Worm (Caenorhabditis elegans) whole organism, early embryonic: ENCODE measurements around the gene C05C10.3.

Experiments used
- B0310.2 ChIP-seq: sonication (generic microtip); optimal IDR thresholded peaks from 2 replicates; lab custom pipeline; 2016; ENCODE audit warnings: mild to moderate bottlenecking, missing genetic modification characterization, missing compliant biosample characterization
- F13C5.2 ChIP-seq: sonication (generic microtip); optimal IDR thresholded peaks from 2 replicates; lab custom pipeline; 2017; ENCODE audit warnings: mild to moderate bottlenecking, missing genetic modification characterization, inconsistent platforms, missing compliant biosample characterization
- aly-1 ChIP-seq: sonication (generic microtip); optimal IDR thresholded peaks from 2 replicates; lab custom pipeline; 2016; ENCODE audit warnings: missing genetic modification characterization, missing compliant biosample characterization
- ama-1 ChIP-seq: fragments of 150-350 bp; optimal IDR thresholded peaks from 2 replicates; lab custom pipeline; 2014
- ceh-13 ChIP-seq: fragments of 200-800 bp; sonication (Bioruptor generic); optimal IDR thresholded peaks from 2 replicates; lab custom pipeline; 2018; ENCODE audit warnings: mild to moderate bottlenecking, missing genetic modification characterization, missing compliant biosample characterization
- ceh-36 ChIP-seq: sonication (generic microtip); optimal IDR thresholded peaks from 2 replicates; lab custom pipeline; 2016; ENCODE audit warnings: missing genetic modification characterization, inconsistent platforms, missing compliant biosample characterization
- ets-7 ChIP-seq: sonication (generic microtip); optimal IDR thresholded peaks from 2 replicates; lab custom pipeline; 2016; ENCODE audit warnings: missing genotype, missing genetic modification characterization, missing compliant biosample characterization
- flt-1 ChIP-seq: fragments of 200-800 bp; sonication (Bioruptor generic); IDR thresholded peaks from 2 replicates; pipeline ENCODE4 v1.3.6; 2022; ENCODE audit warnings: missing genetic modification characterization, missing compliant biosample characterization
- hmbx-1 ChIP-seq: sonication (generic microtip); optimal IDR thresholded peaks from 2 replicates; lab custom pipeline; 2016; ENCODE audit warnings: mild to moderate bottlenecking, missing genetic modification characterization, missing compliant biosample characterization
- hmg-4 ChIP-seq: fragments of 200-800 bp; sonication (Bioruptor generic); optimal IDR thresholded peaks from 2 replicates; lab custom pipeline; 2018; ENCODE audit warnings: mild to moderate bottlenecking, missing genetic modification characterization, missing compliant biosample characterization
- hnd-1 ChIP-seq: sonication (generic microtip); optimal IDR thresholded peaks from 2 replicates; lab custom pipeline; 2016; ENCODE audit warnings: missing genetic modification characterization, missing compliant biosample characterization
- pes-1 ChIP-seq: fragments of 200-800 bp; sonication (Bioruptor generic); IDR thresholded peaks from 2 replicates; pipeline ENCODE4 v1.3.6; 2022; ENCODE audit warnings: missing genetic modification reagents, missing genetic modification characterization, missing compliant biosample characterization
- scrt-1 ChIP-seq: fragments of 200-800 bp; sonication (Bioruptor generic); IDR thresholded peaks from 2 replicates; pipeline ENCODE4 v1.3.6; 2022; ENCODE audit warnings: missing genetic modification characterization, missing compliant biosample characterization
- sea-1 ChIP-seq: fragments of 200-800 bp; sonication (Bioruptor generic); conservative IDR thresholded peaks from 2 replicates; pipeline ENCODE4 v1.3.6; 2022; ENCODE audit warnings: missing genetic modification characterization, missing compliant biosample characterization
- tbx-11 ChIP-seq: fragments of 200-800 bp; sonication (Bioruptor generic); IDR thresholded peaks from 2 replicates; pipeline ENCODE4 v1.3.6; 2022; ENCODE audit warnings: missing genetic modification characterization, missing compliant biosample characterization
- tbx-37 ChIP-seq: fragments of 200-800 bp; sonication (Bioruptor generic); conservative IDR thresholded peaks from 2 replicates; pipeline ENCODE4 v1.3.6; 2022; ENCODE audit warnings: missing genetic modification reagents, missing genetic modification characterization, missing compliant biosample characterization
- tra-4 ChIP-seq: sonication (generic microtip); optimal IDR thresholded peaks from 2 replicates; lab custom pipeline; 2017; ENCODE audit warnings: missing genetic modification characterization, missing compliant biosample characterization

C05C10.3 gene

ce11 chrII:9920468-9920867, 16.2 kb downstream of the C05C10.3 start, which contains the start of gene pho-10:
pho-10 (minus strand) TSS chrII:9920568.
- TF ChIP-seq ceh-36 (tag; lab: Kevin White, UChicago) (no peak), tbx-11 (no peak), hmg-4 (GFP tag; lab: Kevin White, UChicago) (no peak)

- no peak for TF ChIP-seq hnd-1 (tag; lab: Kevin White, UChicago)
- no peak for TF ChIP-seq flt-1 (GFP tag; lab: Robert Waterston, UW)
- TF ChIP-seq tbx-11, result no peak
- no peak for TF ChIP-seq ceh-36 (tag; lab: Kevin White, UChicago)
- no peak for TF ChIP-seq sea-1 (GFP tag; lab: Robert Waterston, UW)
- no peak for TF ChIP-seq ets-7
- no peak for TF ChIP-seq pes-1
- TF ChIP-seq F13C5.2, result no peak
- TF ChIP-seq ceh-13 (GFP tag; lab: Kevin White, UChicago), result no peak
- no peak for TF ChIP-seq ama-1
Measured at ce11 chrII:9917904-9918303, 18.8 kb downstream of the C05C10.3 start, which contains the start of gene C05C10.8. C05C10.8 (minus strand) TSS chrII:9918004.

- TF ChIP-seq ets-7, result no peak
- no peak for TF ChIP-seq sea-1 (GFP tag; lab: Robert Waterston, UW)
- TF ChIP-seq ama-1, result no peak
- no peak for TF ChIP-seq tbx-37 (GFP tag; lab: Robert Waterston, UW)
- TF ChIP-seq ceh-13 (GFP tag; lab: Kevin White, UChicago), result no peak
- no peak for TF ChIP-seq hmbx-1 (tag; lab: Kevin White, UChicago)
- no peak for TF ChIP-seq tbx-11
- no peak for TF ChIP-seq flt-1 (GFP tag; lab: Robert Waterston, UW)
- no peak for TF ChIP-seq B0310.2 (tag; lab: Kevin White, UChicago)
- no peak for TF ChIP-seq ceh-36 (tag; lab: Kevin White, UChicago)
Measured at ce11 chrII:9916177-9916576, 20.5 kb downstream of the C05C10.3 start, which contains the start of gene F26C11.4. F26C11.4 (minus strand) TSS chrII:9916277.

- TF ChIP-seq hmbx-1 (tag; lab: Kevin White, UChicago), result no peak
- TF ChIP-seq hmg-4 (GFP tag; lab: Kevin White, UChicago), result no peak
- TF ChIP-seq hnd-1 (tag; lab: Kevin White, UChicago), result no peak
- no peak for TF ChIP-seq flt-1 (GFP tag; lab: Robert Waterston, UW)
- no peak for TF ChIP-seq ceh-13 (GFP tag; lab: Kevin White, UChicago)
- TF ChIP-seq scrt-1 (GFP tag; lab: Robert Waterston, UW), result no peak
Measured at ce11 chrII:9914999-9915398, 21.7 kb downstream of the C05C10.3 start, which contains the start of gene F26C11.3. F26C11.3 (minus strand) TSS chrII:9915099.

- TF ChIP-seq pes-1, result no peak
Measured at ce11 chrII:9904459-9904858, 32.2 kb downstream of the C05C10.3 start.

ce11 chrII:9900276-9900675, 36.4 kb downstream of the C05C10.3 start, which contains the start of gene unc-4:
unc-4 (minus strand) TSS chrII:9900376.
- TF ChIP-seq tbx-11, result no peak
- no peak for TF ChIP-seq pes-1
- no peak for TF ChIP-seq B0310.2 (tag; lab: Kevin White, UChicago)
- no peak for TF ChIP-seq ets-7
- no peak for TF ChIP-seq ceh-36 (tag; lab: Kevin White, UChicago)
- no peak for TF ChIP-seq flt-1 (GFP tag; lab: Robert Waterston, UW)
- no peak for TF ChIP-seq tbx-37 (GFP tag; lab: Robert Waterston, UW)
- no peak for TF ChIP-seq tra-4 (tag; lab: Kevin White, UChicago)
- TF ChIP-seq hmbx-1 (tag; lab: Kevin White, UChicago), result no peak
- no peak for TF ChIP-seq hnd-1 (tag; lab: Kevin White, UChicago)
- TF ChIP-seq scrt-1 (GFP tag; lab: Robert Waterston, UW), result no peak

- TF ChIP-seq hnd-1 (tag; lab: Kevin White, UChicago), result no peak
- TF ChIP-seq pes-1, result no peak
- TF ChIP-seq ceh-13 (GFP tag; lab: Kevin White, UChicago), result no peak
- TF ChIP-seq tbx-37 (GFP tag; lab: Robert Waterston, UW), result no peak
- no peak for TF ChIP-seq hmg-4 (GFP tag; lab: Kevin White, UChicago)
- TF ChIP-seq F13C5.2, result no peak
- no peak for TF ChIP-seq tbx-11
- TF ChIP-seq aly-1 (tag; lab: Kevin White, UChicago), result no peak
- no peak for TF ChIP-seq scrt-1 (GFP tag; lab: Robert Waterston, UW)
- TF ChIP-seq sea-1 (GFP tag; lab: Robert Waterston, UW), result no peak
- no peak for TF ChIP-seq tra-4 (tag; lab: Kevin White, UChicago)
- no peak for TF ChIP-seq flt-1 (GFP tag; lab: Robert Waterston, UW)
- no peak for TF ChIP-seq ceh-36 (tag; lab: Kevin White, UChicago)
- no peak for TF ChIP-seq B0310.2 (tag; lab: Kevin White, UChicago)
- TF ChIP-seq ama-1, result no peak
- no peak for TF ChIP-seq hmbx-1 (tag; lab: Kevin White, UChicago)
- no peak for TF ChIP-seq ets-7
Measured at ce11 chrII:9898744-9899143, 37.9 kb downstream of the C05C10.3 start.

ce11 chrII:9895173-9895572, 41.5 kb downstream of the C05C10.3 start:
- TF ChIP-seq flt-1 (GFP tag; lab: Robert Waterston, UW), result no peak
- TF ChIP-seq ceh-36 (tag; lab: Kevin White, UChicago), result no peak
- no peak for TF ChIP-seq tbx-11
- TF ChIP-seq pes-1, result no peak
- no peak for TF ChIP-seq scrt-1 (GFP tag; lab: Robert Waterston, UW)
- no peak for TF ChIP-seq hmg-4 (GFP tag; lab: Kevin White, UChicago)
- no peak for TF ChIP-seq hmbx-1 (tag; lab: Kevin White, UChicago)
- TF ChIP-seq hnd-1 (tag; lab: Kevin White, UChicago), result no peak
- no peak for TF ChIP-seq ama-1
- TF ChIP-seq tra-4 (tag; lab: Kevin White, UChicago), result no peak
- no peak for TF ChIP-seq aly-1 (tag; lab: Kevin White, UChicago)
- TF ChIP-seq tbx-37 (GFP tag; lab: Robert Waterston, UW), result no peak
- no peak for TF ChIP-seq ets-7
